Worm (Caenorhabditis elegans) whole organism, L1 larva: Measurements from ENCODE around the gene nhr-148.

Source experiments
- F16B12.6 ChIP-seq: fragments of 150-350 bp; optimal IDR thresholded peaks from 2 replicates; lab custom pipeline; 2014; ENCODE audit warnings: missing biosample characterization, missing genetic modification characterization
- Y116A8C.19 ChIP-seq: sonication (generic microtip); optimal IDR thresholded peaks from 2 replicates; lab custom pipeline; 2016; ENCODE audit warnings: missing compliant biosample characterization, missing genetic modification characterization, borderline replicate concordance
- aly-2 ChIP-seq: fragments of 150-350 bp; optimal IDR thresholded peaks from 2 replicates; lab custom pipeline; 2014; ENCODE audit warnings: missing biosample characterization, missing genetic modification characterization
- blmp-1 ChIP-seq: fragments of 150-350 bp; optimal IDR thresholded peaks from 2 replicates; lab custom pipeline; 2014; ENCODE audit warnings: missing biosample characterization, missing genetic modification characterization
- ceh-8 ChIP-seq: fragments of 200-800 bp; sonication (Bioruptor generic); optimal IDR thresholded peaks from 2 replicates; lab custom pipeline; 2018; ENCODE audit warnings: mild to moderate bottlenecking, missing genetic modification characterization, moderate library complexity, missing compliant biosample characterization
- ces-1 ChIP-seq: fragments of 150-350 bp; optimal IDR thresholded peaks from 2 replicates; lab custom pipeline; 2014; ENCODE audit warnings: missing biosample characterization, missing genetic modification reagents, missing genetic modification characterization
- efl-1 ChIP-seq, 4 experiments: fragments of 150-350 bp; optimal IDR thresholded peaks in 3 of 4; peaks in 1 of 4; 1 replicate in 1 of 4; 2 replicates in 3 of 4; lab custom pipeline; 2014; ENCODE audit warnings: missing biosample characterization in 2 of 4, missing genetic modification characterization in 2 of 4, missing genetic modification reagents in 2 of 4
- egl-27 ChIP-seq, 2 experiments: fragments of 150-350 bp in 1 of 2; sonication (generic microtip); optimal IDR thresholded peaks; 3 replicates each; lab custom pipeline; 2017 to 2018; ENCODE audit warnings: missing biosample characterization in 2 of 2, missing genetic modification characterization in 2 of 2, missing genetic modification reagents in 2 of 2
- fkh-10 ChIP-seq: sonication (generic microtip); optimal IDR thresholded peaks from 2 replicates; lab custom pipeline; 2017; ENCODE audit warnings: missing biosample characterization, missing genetic modification reagents, missing genetic modification characterization
- fkh-4 ChIP-seq: sonication (generic microtip); optimal IDR thresholded peaks from 2 replicates; lab custom pipeline; 2016; ENCODE audit warnings: missing compliant biosample characterization, missing genetic modification characterization, borderline replicate concordance
- fkh-8 ChIP-seq: sonication (generic microtip); optimal IDR thresholded peaks from 2 replicates; lab custom pipeline; 2016; ENCODE audit warnings: mild to moderate bottlenecking, missing genetic modification characterization, missing compliant biosample characterization
- fos-1 ChIP-seq: fragments of 150-350 bp; optimal IDR thresholded peaks from 2 replicates; lab custom pipeline; 2014; ENCODE audit warnings: missing biosample characterization, missing genetic modification characterization
- hlh-4 ChIP-seq: sonication (generic microtip); optimal IDR thresholded peaks from 2 replicates; lab custom pipeline; 2016; ENCODE audit warnings: mild to moderate bottlenecking, missing genetic modification characterization, missing compliant biosample characterization
- lin-14 ChIP-seq: fragments of 200-800 bp; sonication (Bioruptor generic); optimal IDR thresholded peaks from 2 replicates; lab custom pipeline; 2018; ENCODE audit warnings: mild to moderate bottlenecking, missing genetic modification characterization, moderate library complexity, missing compliant biosample characterization
- lin-15B ChIP-seq: fragments of 150-350 bp; sonication (generic microtip); optimal IDR thresholded peaks from 3 replicates; lab custom pipeline; 2014; ENCODE audit warnings: missing biosample characterization, missing genetic modification characterization
- lin-35 ChIP-seq, 2 experiments: fragments of 150-350 bp; optimal IDR thresholded peaks; 2 replicates each; lab custom pipeline; 2014; ENCODE audit warnings: missing biosample characterization in 2 of 2, missing genetic modification characterization in 2 of 2, missing genetic modification reagents in 2 of 2
- lin-39 ChIP-seq: fragments of 150-350 bp; optimal IDR thresholded peaks from 2 replicates; lab custom pipeline; 2014; ENCODE audit warnings: missing biosample characterization, missing genetic modification reagents, missing genetic modification characterization
- lsy-2 ChIP-seq, 2 experiments: fragments of 150-350 bp; optimal IDR thresholded peaks; 2 replicates each; lab custom pipeline; 2014; ENCODE audit warnings: missing biosample characterization in 2 of 2, missing genetic modification characterization in 2 of 2
- mef-2 ChIP-seq: fragments of 150-350 bp; optimal IDR thresholded peaks from 2 replicates; lab custom pipeline; 2014; ENCODE audit warnings: missing biosample characterization, missing genetic modification characterization
- nhr-19 ChIP-seq: fragments of 200-800 bp; sonication (Bioruptor generic); conservative IDR thresholded peaks from 2 replicates; pipeline ENCODE4 v1.3.6; 2022; ENCODE audit warnings: missing genetic modification characterization, missing compliant biosample characterization
- nhr-47 ChIP-seq: sonication (generic microtip); optimal IDR thresholded peaks from 2 replicates; lab custom pipeline; 2016; ENCODE audit warnings: mild to moderate bottlenecking, missing genetic modification characterization, moderate library complexity, missing compliant biosample characterization
- nhr-71 ChIP-seq: sonication (generic microtip); optimal IDR thresholded peaks from 2 replicates; lab custom pipeline; 2016; ENCODE audit warnings: mild to moderate bottlenecking, missing genetic modification characterization, moderate library complexity, missing compliant biosample characterization
- nhr-84 ChIP-seq: sonication (generic microtip); optimal IDR thresholded peaks from 2 replicates; lab custom pipeline; 2017; ENCODE audit warnings: missing biosample characterization, missing genetic modification characterization
- nhr-85 ChIP-seq: sonication (generic microtip); peaks from one replicate; lab custom pipeline; 2016; ENCODE audit warnings: missing genetic modification characterization, inconsistent platforms, missing compliant biosample characterization
- nhr-90 ChIP-seq: sonication (generic microtip); optimal IDR thresholded peaks from 2 replicates; lab custom pipeline; 2016; ENCODE audit warnings: mild to moderate bottlenecking, missing genetic modification characterization, missing compliant biosample characterization; ENCODE audit not compliant: poor library complexity
- tlp-1 ChIP-seq: fragments of 150-350 bp; optimal IDR thresholded peaks from 2 replicates; lab custom pipeline; 2014; ENCODE audit warnings: missing biosample characterization, missing genetic modification characterization
- unc-62 ChIP-seq: fragments of 150-350 bp; optimal IDR thresholded peaks from 2 replicates; lab custom pipeline; 2014; ENCODE audit warnings: missing biosample characterization, missing genetic modification reagents, missing genetic modification characterization
- vab-15 ChIP-seq: sonication (generic microtip); optimal IDR thresholded peaks from 2 replicates; lab custom pipeline; 2017; ENCODE audit warnings: missing genotype, mild to moderate bottlenecking, missing genetic modification characterization, missing compliant biosample characterization
- xbp-1 ChIP-seq: sonication (generic microtip); optimal IDR thresholded peaks from 2 replicates; lab custom pipeline; 2016; ENCODE audit warnings: missing genetic modification characterization, missing compliant biosample characterization
- zag-1 ChIP-seq: fragments of 150-350 bp; optimal IDR thresholded peaks from 2 replicates; lab custom pipeline; 2014; ENCODE audit warnings: missing biosample characterization, missing genetic modification characterization
- ztf-11 ChIP-seq, 2 experiments: sonication (generic microtip); optimal IDR thresholded peaks; 2 replicates each; lab custom pipeline; 2016 to 2017; ENCODE audit warnings: missing genetic modification characterization in 2 of 2, missing biosample characterization in 1 of 2, missing compliant biosample characterization in 1 of 2
- ztf-4 ChIP-seq: fragments of 150-350 bp; optimal IDR thresholded peaks from 2 replicates; lab custom pipeline; 2014; ENCODE audit warnings: missing biosample characterization, missing genetic modification characterization

The nhr-148 gene

ce11 chrV:7369578-7369977 is 27.6 kb downstream of the nhr-148 start, which contains the start of gene srj-14:
Gene srj-14 (plus strand): TSS chrV:7369708.
- TF ChIP-seq efl-1 (optimal IDR thresholded peaks at IDR 0.05; lab: Kevin White, UChicago) (no peak), efl-1 (GFP tag; optimal IDR thresholded peaks at IDR 0.05 in 1 of 2; lab: Kevin White, UChicago) (peak in 1 of 2 experiments; percentile 77), aly-2 (tag; lab: Kevin White, UChicago) (no peak)

- TF ChIP-seq F16B12.6 (tag; lab: Kevin White, UChicago) (no peak), fkh-8 (tag; lab: Kevin White, UChicago) (peak; percentile 50), ztf-4 (tag; lab: Kevin White, UChicago) (no peak)
Observed at ce11 chrV:7374090-7374489, 32.1 kb downstream of the nhr-148 start, which contains the start of gene srx-56. Gene srx-56 (plus strand): TSS chrV:7374390.

- TF ChIP-seq ceh-8 = peak; percentile 40
- TF ChIP-seq F16B12.6 (tag; lab: Kevin White, UChicago) = no peak
Observed at ce11 chrV:7379384-7379783, 37.4 kb downstream of the nhr-148 start, which contains the start of gene srsx-24. Gene srsx-24 (minus strand): TSS chrV:7379484.

ce11 chrV:7381008-7381407 is 39.1 kb downstream of the nhr-148 start, which contains the start of gene C03G6.17:
Gene C03G6.17 (minus strand): TSS chrV:7381108.
- TF ChIP-seq nhr-85 (tag; lab: Kevin White, UChicago) (peak; percentile 63), unc-62 (GFP tag; lab: Kevin White, UChicago) (no peak), blmp-1 (tag; lab: Kevin White, UChicago) (peak; percentile 22)

- TF ChIP-seq nhr-71 (tag; lab: Kevin White, UChicago) (peak; percentile 47), efl-1 (optimal IDR thresholded peaks at IDR 0.05; lab: Kevin White, UChicago) (no peak), efl-1 (GFP tag; optimal IDR thresholded peaks at IDR 0.05 in 1 of 2; lab: Kevin White, UChicago) (peak in 1 of 2 experiments; percentile 5), lin-39 (no peak), ces-1 (GFP tag; lab: Kevin White, UChicago) (no peak), nhr-84 (no peak), zag-1 (tag; lab: Kevin White, UChicago) (no peak), tlp-1 (tag; lab: Kevin White, UChicago) (no peak), lsy-2 (tag; optimal IDR thresholded peaks at IDR 0.05; lab: Kevin White, UChicago) (no peak), fkh-4 (tag; lab: Kevin White, UChicago) (no peak), nhr-47 (tag; lab: Kevin White, UChicago) (no peak), xbp-1 (no peak), lin-14 (GFP tag; lab: Kevin White, UChicago) (peak; percentile 37), hlh-4 (tag; lab: Kevin White, UChicago) (peak; percentile 57), nhr-90 (tag; lab: Kevin White, UChicago) (no peak), ztf-4 (tag; lab: Kevin White, UChicago) (no peak), mef-2 (tag; lab: Kevin White, UChicago) (no peak), lin-15B (no peak), egl-27 (tag; optimal IDR thresholded peaks at IDR 0.05; lab: Kevin White, UChicago) (no peak), lin-35 (GFP tag; optimal IDR thresholded peaks at IDR 0.05; lab: Kevin White, UChicago) (no peak), nhr-19 (GFP tag; lab: Robert Waterston, UW) (no peak), fkh-8 (tag; lab: Kevin White, UChicago) (peak; percentile 42), vab-15 (tag; lab: Kevin White, UChicago) (no peak), blmp-1 (tag; lab: Kevin White, UChicago) (peak; percentile 35), Y116A8C.19 (tag; lab: Kevin White, UChicago) (no peak), fos-1 (no peak)
- TF ChIP-seq, all 84 proteins: peak for 6
Observed at ce11 chrV:7386052-7386573, 44.2 kb downstream of the nhr-148 start, which contains the start of gene srp-6. Gene srp-6 (minus strand): TSS chrV:7386102.

- TF ChIP-seq ztf-11 (tag; optimal IDR thresholded peaks at IDR 0.05; lab: Kevin White, UChicago) (no peak), ces-1 (GFP tag; lab: Kevin White, UChicago) (no peak), xbp-1 (no peak), fkh-10 (GFP tag; lab: Kevin White, UChicago) (no peak)
Observed at ce11 chrV:7387755-7388154, 45.8 kb downstream of the nhr-148 start, which contains the start of gene C02H6.3. Gene C02H6.3 (minus strand): TSS chrV:7387855.
